Worm (Caenorhabditis elegans) whole organism, L3 larva: ENCODE results near the gene F26F12.5.

Source experiments
- R02D3.7 ChIP-seq: fragments of 150-350 bp; optimal IDR thresholded peaks from 2 replicates; lab custom pipeline; 2014; ENCODE audit warnings: missing biosample characterization, missing genetic modification characterization
- ZK546.5 ChIP-seq: sonication (generic microtip); optimal IDR thresholded peaks from 2 replicates; lab custom pipeline; 2017; ENCODE audit warnings: missing biosample characterization, missing genetic modification characterization
- aly-2 ChIP-seq: fragments of 150-350 bp; optimal IDR thresholded peaks from 2 replicates; lab custom pipeline; 2014; ENCODE audit warnings: missing biosample characterization, missing genetic modification characterization
- ama-1 ChIP-seq: fragments of 150-350 bp; optimal IDR thresholded peaks from 2 replicates; lab custom pipeline; 2018
- ceh-16 ChIP-seq: sonication (generic microtip); optimal IDR thresholded peaks from 2 replicates; lab custom pipeline; 2017; ENCODE audit warnings: missing biosample characterization, missing genetic modification characterization
- ceh-28 ChIP-seq: fragments of 150-350 bp; optimal IDR thresholded peaks from 2 replicates; lab custom pipeline; 2014; ENCODE audit warnings: missing biosample characterization, missing genetic modification reagents, missing genetic modification characterization
- ceh-82 ChIP-seq: fragments of 150-350 bp; optimal IDR thresholded peaks from 2 replicates; lab custom pipeline; 2014; ENCODE audit warnings: missing biosample characterization, missing genetic modification characterization
- ceh-9 ChIP-seq: sonication (generic microtip); optimal IDR thresholded peaks from 2 replicates; lab custom pipeline; 2018; ENCODE audit warnings: missing biosample characterization, missing genetic modification characterization
- daf-12 ChIP-seq: fragments of 150-350 bp; optimal IDR thresholded peaks from 2 replicates; lab custom pipeline; 2014; ENCODE audit warnings: missing biosample characterization, missing genetic modification reagents, missing genetic modification characterization
- egl-27 ChIP-seq: sonication (generic microtip); optimal IDR thresholded peaks from 4 replicates; lab custom pipeline; 2017; ENCODE audit warnings: missing biosample characterization, missing genetic modification reagents, missing genetic modification characterization
- egl-5 ChIP-seq: fragments of 150-350 bp; optimal IDR thresholded peaks from 2 replicates; lab custom pipeline; 2017; ENCODE audit warnings: missing biosample characterization, missing genetic modification reagents, missing genetic modification characterization, inconsistent platforms
- elt-1 ChIP-seq: fragments of 150-350 bp; optimal IDR thresholded peaks from 2 replicates; lab custom pipeline; 2014; ENCODE audit warnings: missing biosample characterization, missing genetic modification characterization
- elt-2 ChIP-seq: sonication (generic microtip); optimal IDR thresholded peaks from 2 replicates; lab custom pipeline; 2016; ENCODE audit warnings: missing genetic modification reagents, mild to moderate bottlenecking, missing genetic modification characterization, missing compliant biosample characterization
- elt-3 ChIP-seq, 3 experiments: fragments of 150-350 bp in 1 of 3; sonication (generic microtip) in 2 of 3; optimal IDR thresholded peaks; 2 replicates in 2 of 3; 4 replicates in 1 of 3; lab custom pipeline; 2014 to 2017; ENCODE audit warnings: missing biosample characterization in 3 of 3, missing genetic modification characterization in 3 of 3
- eor-1 ChIP-seq, 2 experiments: fragments of 150-350 bp; optimal IDR thresholded peaks; 2 replicates each; lab custom pipeline; 2014 to 2018; ENCODE audit warnings: missing biosample characterization in 2 of 2, missing genetic modification characterization in 2 of 2
- fkh-10 ChIP-seq: sonication (generic microtip); optimal IDR thresholded peaks from 2 replicates; lab custom pipeline; 2017; ENCODE audit warnings: missing biosample characterization, missing genetic modification reagents, missing genetic modification characterization
- fkh-2 ChIP-seq: fragments of 150-350 bp; optimal IDR thresholded peaks from 2 replicates; lab custom pipeline; 2014; ENCODE audit warnings: missing biosample characterization, missing genetic modification reagents, missing genetic modification characterization
- hmg-11 ChIP-seq: sonication (generic microtip); optimal IDR thresholded peaks from 2 replicates; lab custom pipeline; 2016; ENCODE audit warnings: missing genetic modification characterization, missing compliant biosample characterization
- jun-1 ChIP-seq: fragments of 150-350 bp; optimal IDR thresholded peaks from 2 replicates; lab custom pipeline; 2014; ENCODE audit warnings: missing biosample characterization, missing genetic modification reagents, missing genetic modification characterization
- lin-15B ChIP-seq: fragments of 150-350 bp; optimal IDR thresholded peaks from 2 replicates; lab custom pipeline; 2014; ENCODE audit warnings: missing biosample characterization, missing genetic modification characterization
- lin-39 ChIP-seq: fragments of 150-350 bp; optimal IDR thresholded peaks from 2 replicates; lab custom pipeline; 2018; ENCODE audit warnings: missing biosample characterization, missing genetic modification reagents, missing genetic modification characterization
- lsy-12 ChIP-seq: sonication (generic microtip); optimal IDR thresholded peaks from 2 replicates; lab custom pipeline; 2016; ENCODE audit warnings: mild to moderate bottlenecking, missing genetic modification characterization, missing compliant biosample characterization
- mdl-1 ChIP-seq: fragments of 150-350 bp; optimal IDR thresholded peaks from 2 replicates; lab custom pipeline; 2014; ENCODE audit warnings: missing biosample characterization, missing genetic modification characterization
- mml-1 ChIP-seq: fragments of 150-350 bp; sonication (generic microtip); optimal IDR thresholded peaks from 3 replicates; lab custom pipeline; 2014; ENCODE audit warnings: missing biosample characterization, missing genetic modification characterization
- nfya-1 ChIP-seq: sonication (generic microtip); optimal IDR thresholded peaks from 2 replicates; lab custom pipeline; 2017; ENCODE audit warnings: missing genetic modification characterization, mild to moderate bottlenecking, missing compliant biosample characterization, antibody characterized with exemption, moderate library complexity; ENCODE audit not compliant: insufficient read depth
- nhr-11 ChIP-seq: fragments of 150-350 bp; optimal IDR thresholded peaks from 2 replicates; lab custom pipeline; 2014; ENCODE audit warnings: missing biosample characterization, missing genetic modification characterization
- nhr-12 ChIP-seq: fragments of 150-350 bp; optimal IDR thresholded peaks from 2 replicates; lab custom pipeline; 2014; ENCODE audit warnings: missing biosample characterization, missing genetic modification characterization
- nhr-23 ChIP-seq: fragments of 150-350 bp; optimal IDR thresholded peaks from 2 replicates; lab custom pipeline; 2014; ENCODE audit warnings: missing biosample characterization, missing genetic modification reagents, missing genetic modification characterization
- nhr-237 ChIP-seq: fragments of 150-350 bp; optimal IDR thresholded peaks from 2 replicates; lab custom pipeline; 2014; ENCODE audit warnings: missing biosample characterization, missing genetic modification characterization
- nhr-25 ChIP-seq: sonication (generic microtip); optimal IDR thresholded peaks from 2 replicates; lab custom pipeline; 2017; ENCODE audit warnings: missing biosample characterization, missing genetic modification characterization
- nhr-43 ChIP-seq: sonication (generic microtip); optimal IDR thresholded peaks from 2 replicates; lab custom pipeline; 2016; ENCODE audit warnings: mild to moderate bottlenecking, missing genetic modification characterization, missing compliant biosample characterization; ENCODE audit not compliant: poor library complexity, severe bottlenecking
- nhr-67 ChIP-seq: fragments of 150-350 bp; optimal IDR thresholded peaks from 2 replicates; lab custom pipeline; 2014; ENCODE audit warnings: missing biosample characterization, missing genetic modification characterization
- nhr-76 ChIP-seq: fragments of 150-350 bp; sonication (generic microtip); optimal IDR thresholded peaks from 5 replicates; lab custom pipeline; 2014; ENCODE audit warnings: missing biosample characterization, missing genetic modification characterization
- pha-4 ChIP-seq: fragments of 150-350 bp; optimal IDR thresholded peaks from 2 replicates; lab custom pipeline; 2014; ENCODE audit warnings: missing biosample characterization, missing genetic modification reagents, missing genetic modification characterization
- pqm-1 ChIP-seq: fragments of 150-350 bp; optimal IDR thresholded peaks from 2 replicates; lab custom pipeline; 2017; ENCODE audit warnings: missing biosample characterization, missing genetic modification characterization, inconsistent platforms
- sea-2 ChIP-seq: fragments of 150-350 bp; sonication (generic microtip); optimal IDR thresholded peaks from 4 replicates; lab custom pipeline; 2014; ENCODE audit warnings: missing biosample characterization, missing genetic modification reagents, missing genetic modification characterization
- skn-1 ChIP-seq: fragments of 150-350 bp; optimal IDR thresholded peaks from 2 replicates; lab custom pipeline; 2014; ENCODE audit warnings: missing biosample characterization, missing genetic modification characterization
- snpc-4 ChIP-seq: fragments of 150-350 bp; optimal IDR thresholded peaks from 2 replicates; lab custom pipeline; 2014; ENCODE audit warnings: missing biosample characterization, missing genetic modification characterization
- tbx-2 ChIP-seq: sonication (generic microtip); optimal IDR thresholded peaks from 2 replicates; lab custom pipeline; 2016; ENCODE audit warnings: mild to moderate bottlenecking, missing genetic modification characterization, missing compliant biosample characterization
- unc-62 ChIP-seq: fragments of 150-350 bp; sonication (generic microtip); optimal IDR thresholded peaks from 4 replicates; lab custom pipeline; 2014; ENCODE audit warnings: missing biosample characterization, missing genetic modification reagents, missing genetic modification characterization
- zag-1 ChIP-seq: fragments of 150-350 bp; optimal IDR thresholded peaks from 2 replicates; lab custom pipeline; 2014; ENCODE audit warnings: missing biosample characterization, missing genetic modification characterization
- ztf-11 ChIP-seq: fragments of 150-350 bp; optimal IDR thresholded peaks from 2 replicates; lab custom pipeline; 2014; ENCODE audit warnings: missing biosample characterization, missing genetic modification characterization
- ztf-4 ChIP-seq: fragments of 150-350 bp; optimal IDR thresholded peaks from 2 replicates; lab custom pipeline; 2014; ENCODE audit warnings: missing biosample characterization, missing genetic modification characterization

F26F12.5 gene

ce11 chrV:5845669-5846189 is 19.3 kb downstream of the F26F12.5 start, which contains the start of gene F26F12.3:
Gene F26F12.3, minus strand, starts transcription at chrV:5845719.
- peak; percentile 74 for TF ChIP-seq hmg-11 (tag; lab: Kevin White, UChicago)
- no peak for TF ChIP-seq R02D3.7 (tag; lab: Kevin White, UChicago)
- TF ChIP-seq zag-1 (tag; lab: Kevin White, UChicago) = no peak
- peak; percentile 77 for TF ChIP-seq nfya-1
- TF ChIP-seq egl-27 (tag; lab: Kevin White, UChicago) = no peak
- no peak for TF ChIP-seq ztf-11
- TF ChIP-seq nhr-23 (tag; lab: Kevin White, UChicago) = no peak
- no peak for TF ChIP-seq ceh-28
- TF ChIP-seq fkh-10 = peak; percentile 66
- TF ChIP-seq fkh-2 (tag; lab: Kevin White, UChicago) = no peak
- peak; percentile 89 for TF ChIP-seq pha-4 (tag; lab: Kevin White, UChicago)
- TF ChIP-seq nhr-67 = no peak
- peak; percentile 47 for TF ChIP-seq nhr-11 (tag; lab: Kevin White, UChicago)
- TF ChIP-seq sea-2 = no peak
- TF ChIP-seq tbx-2 = peak; percentile 47
- peak; percentile 55 for TF ChIP-seq egl-5
- no peak for TF ChIP-seq elt-1
- TF ChIP-seq daf-12 (tag; lab: Kevin White, UChicago) = no peak
- TF ChIP-seq lin-15B (tag; lab: Kevin White, UChicago) = peak; percentile 8
- no peak for TF ChIP-seq ceh-82 (tag; lab: Kevin White, UChicago)
- no peak for TF ChIP-seq nhr-237 (tag; lab: Kevin White, UChicago)
- TF ChIP-seq elt-3 (tag; optimal IDR thresholded peaks at IDR 0.05; lab: Kevin White, UChicago) = no peak
- TF ChIP-seq ZK546.5 (tag; lab: Kevin White, UChicago) = no peak
- no peak for TF ChIP-seq unc-62 (GFP tag; lab: Kevin White, UChicago)
- TF ChIP-seq ceh-16 (tag; lab: Kevin White, UChicago) = no peak
- TF ChIP-seq skn-1 (tag; lab: Kevin White, UChicago) = peak; percentile 19
- peak; percentile 3 for TF ChIP-seq jun-1
- TF ChIP-seq lsy-12 (tag; lab: Kevin White, UChicago) = peak; percentile 30
- no peak for TF ChIP-seq nhr-43 (tag; lab: Kevin White, UChicago)
- no peak for TF ChIP-seq nhr-25
- TF ChIP-seq ama-1 = peak; percentile 25
- TF ChIP-seq elt-2 (tag; lab: Kevin White, UChicago) = peak; percentile 88
- TF ChIP-seq snpc-4 (tag; lab: Kevin White, UChicago) = peak; percentile 10
- TF ChIP-seq aly-2 = no peak
- peak; percentile 82 for TF ChIP-seq lin-39
- peak; percentile 77 for TF ChIP-seq pqm-1 (tag; lab: Kevin White, UChicago)

ce11 chrV:5845162-5845561 is 19.8 kb downstream of the F26F12.5 start:
- TF ChIP-seq nhr-25 (peak; percentile 14), jun-1 (no peak), nhr-23 (tag; lab: Kevin White, UChicago) (peak; percentile 11), ZK546.5 (tag; lab: Kevin White, UChicago) (no peak), lin-39 (no peak), zag-1 (tag; lab: Kevin White, UChicago) (no peak), ztf-11 (no peak), ceh-9 (tag; lab: Kevin White, UChicago) (no peak), sea-2 (no peak), lsy-12 (tag; lab: Kevin White, UChicago) (peak; percentile 13), snpc-4 (tag; lab: Kevin White, UChicago) (peak; percentile 19), egl-5 (no peak)

ce11 chrV:5844349-5844760 is 20.6 kb downstream of the F26F12.5 start:
- TF ChIP-seq elt-1 = peak; percentile 42
- TF ChIP-seq nhr-12 (tag; lab: Kevin White, UChicago) = no peak
- no peak for TF ChIP-seq nhr-76
- peak; percentile 82 for TF ChIP-seq nhr-23 (tag; lab: Kevin White, UChicago)
- TF ChIP-seq aly-2 = no peak
- TF ChIP-seq lin-15B (tag; lab: Kevin White, UChicago) = no peak
- TF ChIP-seq mdl-1 (tag; lab: Kevin White, UChicago) = peak; percentile 67
- TF ChIP-seq tbx-2 = peak; percentile 14
- TF ChIP-seq pqm-1 (tag; lab: Kevin White, UChicago) = peak; percentile 67
- TF ChIP-seq ztf-4 = peak; percentile 80
- peak; percentile 93 for TF ChIP-seq nhr-43 (tag; lab: Kevin White, UChicago)
- TF ChIP-seq elt-2 (tag; lab: Kevin White, UChicago) = peak; percentile 47
- TF ChIP-seq nhr-237 (tag; lab: Kevin White, UChicago) = no peak
- TF ChIP-seq eor-1 (tag; optimal IDR thresholded peaks at IDR 0.05; lab: Kevin White, UChicago) = no peak
- peak; percentile 2 for TF ChIP-seq mml-1 (tag; lab: Kevin White, UChicago)
- TF ChIP-seq pha-4 (tag; lab: Kevin White, UChicago) = peak; percentile 84
- TF ChIP-seq nhr-25 = peak; percentile 97
- TF ChIP-seq egl-5 = peak; percentile 70
- TF ChIP-seq nhr-11 (tag; lab: Kevin White, UChicago) = no peak
- TF ChIP-seq jun-1 = peak; percentile 86
- peak; percentile 72 for TF ChIP-seq nfya-1
- peak; percentile 63 for TF ChIP-seq ama-1
- no peak for TF ChIP-seq fkh-10
- TF ChIP-seq snpc-4 (tag; lab: Kevin White, UChicago) = no peak
